Fruit fly (Drosophila melanogaster) S2 (cell line): ENCODE data around the gene CG42446.

Experiments used
- CG8478 ChIP-seq: fragments of >200 bp; optimal IDR thresholded peaks from 2 replicates; lab custom pipeline; 2018
- CTCF ChIP-seq, 2 experiments: fragments of >200 bp; optimal IDR thresholded peaks; 2 replicates each; lab custom pipeline; 2018

dm6 chr3R:16329797-16330196 lies 30.1 kb downstream of the CG42446 start:
- TF ChIP-seq CG8478 (no peak), CTCF (optimal IDR thresholded peaks at IDR 0.05; lab: Kevin White, UChicago) (no peak)
